Worm (Caenorhabditis elegans) whole organism, L1 larva: ENCODE results near the gene tag-325.

ENCODE experiments used
- C34B4.2 ChIP-seq: sonication (generic microtip); optimal IDR thresholded peaks from 2 replicates; lab custom pipeline; 2017; ENCODE audit warnings: mild to moderate bottlenecking, missing genetic modification characterization, missing compliant biosample characterization
- Y116A8C.19 ChIP-seq: sonication (generic microtip); optimal IDR thresholded peaks from 2 replicates; lab custom pipeline; 2016; ENCODE audit warnings: missing compliant biosample characterization, missing genetic modification characterization, borderline replicate concordance
- alr-1 ChIP-seq: fragments of 200-800 bp; sonication (Bioruptor generic); optimal IDR thresholded peaks from 2 replicates; lab custom pipeline; 2018; ENCODE audit warnings: borderline replicate concordance, mild to moderate bottlenecking, missing genetic modification characterization, missing compliant biosample characterization
- ceh-88 ChIP-seq: fragments of 200-800 bp; sonication (Bioruptor generic); IDR thresholded peaks from 2 replicates; pipeline ENCODE4 v1.3.6; 2022; ENCODE audit warnings: missing genetic modification characterization, missing compliant biosample characterization
- ces-1 ChIP-seq: fragments of 150-350 bp; optimal IDR thresholded peaks from 2 replicates; lab custom pipeline; 2014; ENCODE audit warnings: missing biosample characterization, missing genetic modification reagents, missing genetic modification characterization
- dsc-1 ChIP-seq: sonication (generic microtip); optimal IDR thresholded peaks from 2 replicates; lab custom pipeline; 2016; ENCODE audit warnings: mild to moderate bottlenecking, missing genetic modification characterization, missing compliant biosample characterization
- efl-1 ChIP-seq, 4 experiments: fragments of 150-350 bp; optimal IDR thresholded peaks in 3 of 4; peaks in 1 of 4; 1 replicate in 1 of 4; 2 replicates in 3 of 4; lab custom pipeline; 2014; ENCODE audit warnings: missing biosample characterization in 2 of 4, missing genetic modification characterization in 2 of 4, missing genetic modification reagents in 2 of 4
- egl-13 ChIP-seq: sonication (generic microtip); optimal IDR thresholded peaks from 2 replicates; lab custom pipeline; 2016; ENCODE audit warnings: missing genotype, missing genetic modification reagents, missing genetic modification characterization, missing compliant biosample characterization
- egl-27 ChIP-seq, 2 experiments: fragments of 150-350 bp in 1 of 2; sonication (generic microtip); optimal IDR thresholded peaks; 3 replicates each; lab custom pipeline; 2017 to 2018; ENCODE audit warnings: missing biosample characterization in 2 of 2, missing genetic modification characterization in 2 of 2, missing genetic modification reagents in 2 of 2
- elt-2 ChIP-seq: sonication (generic microtip); optimal IDR thresholded peaks from 2 replicates; lab custom pipeline; 2016; ENCODE audit warnings: missing genetic modification characterization, mild to moderate bottlenecking, inconsistent platforms, missing compliant biosample characterization, missing genetic modification reagents
- elt-3 ChIP-seq, 6 experiments: fragments of 150-350 bp in 1 of 6; sonication (generic microtip); optimal IDR thresholded peaks; 2 replicates each; lab custom pipeline; 2017 to 2018; ENCODE audit warnings: missing biosample characterization in 6 of 6, missing genetic modification characterization in 6 of 6, inconsistent platforms in 1 of 6
- fkh-10 ChIP-seq: sonication (generic microtip); optimal IDR thresholded peaks from 2 replicates; lab custom pipeline; 2017; ENCODE audit warnings: missing biosample characterization, missing genetic modification reagents, missing genetic modification characterization
- irx-1 ChIP-seq: sonication (generic microtip); optimal IDR thresholded peaks from 2 replicates; lab custom pipeline; 2016; ENCODE audit warnings: missing genetic modification characterization, missing compliant biosample characterization
- isw-1 ChIP-seq: fragments of 200-800 bp; sonication (Bioruptor generic); IDR thresholded peaks from 2 replicates; pipeline ENCODE4 v1.3.6; 2022; ENCODE audit warnings: missing genetic modification characterization, missing compliant biosample characterization
- jun-1 ChIP-seq: fragments of 150-350 bp; optimal IDR thresholded peaks from 2 replicates; lab custom pipeline; 2014; ENCODE audit warnings: missing biosample characterization, missing genetic modification reagents, missing genetic modification characterization
- lin-14 ChIP-seq: fragments of 200-800 bp; sonication (Bioruptor generic); optimal IDR thresholded peaks from 2 replicates; lab custom pipeline; 2018; ENCODE audit warnings: mild to moderate bottlenecking, missing genetic modification characterization, moderate library complexity, missing compliant biosample characterization
- lin-15B ChIP-seq: fragments of 150-350 bp; sonication (generic microtip); optimal IDR thresholded peaks from 3 replicates; lab custom pipeline; 2014; ENCODE audit warnings: missing biosample characterization, missing genetic modification characterization
- lin-35 ChIP-seq, 2 experiments: fragments of 150-350 bp; optimal IDR thresholded peaks; 2 replicates each; lab custom pipeline; 2014; ENCODE audit warnings: missing biosample characterization in 2 of 2, missing genetic modification characterization in 2 of 2, missing genetic modification reagents in 2 of 2
- lsy-2 ChIP-seq, 2 experiments: fragments of 150-350 bp; optimal IDR thresholded peaks; 2 replicates each; lab custom pipeline; 2014; ENCODE audit warnings: missing biosample characterization in 2 of 2, missing genetic modification characterization in 2 of 2
- nhr-11 ChIP-seq: fragments of 150-350 bp; optimal IDR thresholded peaks from 2 replicates; lab custom pipeline; 2014; ENCODE audit warnings: missing biosample characterization, missing genetic modification characterization
- nhr-12 ChIP-seq: sonication (generic microtip); optimal IDR thresholded peaks from 2 replicates; lab custom pipeline; 2017; ENCODE audit warnings: missing biosample characterization, missing genetic modification characterization
- nhr-20 ChIP-seq: sonication (generic microtip); optimal IDR thresholded peaks from 2 replicates; lab custom pipeline; 2016; ENCODE audit warnings: mild to moderate bottlenecking, missing genetic modification characterization, missing compliant biosample characterization
- nhr-237 ChIP-seq: fragments of 150-350 bp; optimal IDR thresholded peaks from 2 replicates; lab custom pipeline; 2014; ENCODE audit warnings: missing biosample characterization, missing genetic modification characterization
- nhr-28 ChIP-seq: fragments of 150-350 bp; optimal IDR thresholded peaks from 2 replicates; lab custom pipeline; 2014; ENCODE audit warnings: missing biosample characterization, missing genetic modification characterization
- nhr-77 ChIP-seq: fragments of 150-350 bp; optimal IDR thresholded peaks from 2 replicates; lab custom pipeline; 2014; ENCODE audit warnings: missing biosample characterization, missing genetic modification characterization
- nhr-84 ChIP-seq: sonication (generic microtip); optimal IDR thresholded peaks from 2 replicates; lab custom pipeline; 2017; ENCODE audit warnings: missing biosample characterization, missing genetic modification characterization
- nhr-85 ChIP-seq: sonication (generic microtip); peaks from one replicate; lab custom pipeline; 2016; ENCODE audit warnings: missing genetic modification characterization, inconsistent platforms, missing compliant biosample characterization
- nhr-90 ChIP-seq: sonication (generic microtip); optimal IDR thresholded peaks from 2 replicates; lab custom pipeline; 2016; ENCODE audit warnings: mild to moderate bottlenecking, missing genetic modification characterization, missing compliant biosample characterization; ENCODE audit not compliant: poor library complexity
- pag-3 ChIP-seq: sonication (generic microtip); optimal IDR thresholded peaks from 2 replicates; lab custom pipeline; 2017; ENCODE audit warnings: missing genetic modification characterization, mild to moderate bottlenecking, missing compliant biosample characterization, antibody characterized with exemption, borderline replicate concordance; ENCODE audit not compliant: insufficient read depth
- pax-3 ChIP-seq: fragments of 200-800 bp; sonication (Bioruptor generic); optimal IDR thresholded peaks from 2 replicates; lab custom pipeline; 2018; ENCODE audit warnings: mild to moderate bottlenecking, missing genetic modification characterization, moderate library complexity, missing compliant biosample characterization
- pqm-1 ChIP-seq: sonication (generic microtip); optimal IDR thresholded peaks from 3 replicates; lab custom pipeline; 2017; ENCODE audit warnings: missing biosample characterization, missing genetic modification characterization
- skn-1 ChIP-seq: fragments of 150-350 bp; optimal IDR thresholded peaks from 2 replicates; lab custom pipeline; 2014; ENCODE audit warnings: missing biosample characterization, missing genetic modification characterization
- snu-23 ChIP-seq: sonication (generic microtip); optimal IDR thresholded peaks from 2 replicates; lab custom pipeline; 2016; ENCODE audit warnings: missing genetic modification characterization, missing compliant biosample characterization
- sox-4 ChIP-seq: sonication (generic microtip); optimal IDR thresholded peaks from 2 replicates; lab custom pipeline; 2016; ENCODE audit warnings: missing genetic modification characterization, missing compliant biosample characterization
- sptf-1 ChIP-seq: fragments of 150-350 bp; optimal IDR thresholded peaks from 2 replicates; lab custom pipeline; 2014; ENCODE audit warnings: missing biosample characterization, missing genetic modification characterization
- sup-37 ChIP-seq: fragments of 200-800 bp; sonication (Bioruptor generic); optimal IDR thresholded peaks from 2 replicates; lab custom pipeline; 2018; ENCODE audit warnings: mild to moderate bottlenecking, missing genetic modification characterization, missing compliant biosample characterization
- swsn-7 ChIP-seq: sonication (generic microtip); optimal IDR thresholded peaks from 2 replicates; lab custom pipeline; 2016; ENCODE audit warnings: missing genetic modification characterization, missing compliant biosample characterization
- tbx-2 ChIP-seq: sonication (generic microtip); optimal IDR thresholded peaks from 2 replicates; lab custom pipeline; 2016; ENCODE audit warnings: missing genetic modification characterization, missing compliant biosample characterization
- unc-130 ChIP-seq: fragments of 150-350 bp; optimal IDR thresholded peaks from 2 replicates; lab custom pipeline; 2017; ENCODE audit warnings: missing biosample characterization, missing genetic modification characterization, inconsistent platforms
- unc-62 ChIP-seq: fragments of 150-350 bp; optimal IDR thresholded peaks from 2 replicates; lab custom pipeline; 2014; ENCODE audit warnings: missing biosample characterization, missing genetic modification reagents, missing genetic modification characterization

Gene tag-325

DNA sequence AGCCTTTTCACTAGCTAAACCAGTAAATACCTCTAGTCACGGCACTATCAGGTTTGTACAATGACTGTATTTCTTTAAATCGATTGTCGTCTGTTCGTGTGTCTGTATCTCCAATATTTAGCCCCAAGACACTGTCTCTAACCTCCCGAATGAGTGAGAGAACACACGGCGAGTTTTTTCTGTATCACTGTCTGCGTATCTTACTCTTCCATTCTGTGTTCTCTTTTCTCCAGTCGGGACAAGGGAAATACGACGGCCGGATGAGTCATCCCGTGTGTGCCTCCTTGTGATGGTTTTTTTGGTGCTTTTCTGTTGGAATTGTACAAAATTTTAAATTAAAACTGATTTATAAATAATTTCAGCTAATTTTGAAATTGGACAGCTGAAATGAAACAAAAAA, 597 bp upstream of the tag-325 start (continued):
- TF ChIP-seq nhr-237 = peak; percentile 5
- TF ChIP-seq, all 84 proteins: peak for 33

DNA sequence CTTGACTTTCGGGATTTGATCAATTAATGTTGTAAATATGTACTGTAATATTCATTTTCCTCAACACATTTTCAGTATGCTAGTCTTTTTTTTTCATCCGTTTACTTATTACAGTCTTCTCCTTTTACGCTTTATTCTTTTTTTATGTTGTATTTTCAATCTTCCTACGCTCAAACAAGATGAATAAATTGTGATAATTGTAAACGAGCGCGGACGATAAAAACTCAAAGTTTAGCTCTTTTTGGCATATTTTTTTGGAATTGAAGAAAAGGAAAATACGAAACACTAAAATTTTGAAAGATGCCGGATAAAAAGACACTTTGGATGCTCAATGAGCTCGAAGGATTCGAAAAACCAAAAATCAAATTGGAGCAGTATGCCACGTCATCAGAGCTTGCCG, 6.1 kb downstream of the tag-325 start, which contains the start of gene metl-5:
Gene metl-5, plus strand, starts transcription at position 301 of the 400 bp plus-strand sequence.
- TF ChIP-seq unc-62 (GFP tag; lab: Kevin White, UChicago) = no peak
- TF ChIP-seq nhr-85 = no peak
- TF ChIP-seq nhr-90 (tag; lab: Kevin White, UChicago) = no peak
- TF ChIP-seq ceh-88 (GFP tag; lab: Robert Waterston, UW) = no peak
- TF ChIP-seq snu-23 (GFP tag; lab: Kevin White, UChicago) = no peak
- TF ChIP-seq pqm-1 (tag; lab: Kevin White, UChicago) = no peak
- no peak for TF ChIP-seq skn-1
- TF ChIP-seq pag-3 = no peak
- TF ChIP-seq, all 84 proteins: peak for 0

DNA sequence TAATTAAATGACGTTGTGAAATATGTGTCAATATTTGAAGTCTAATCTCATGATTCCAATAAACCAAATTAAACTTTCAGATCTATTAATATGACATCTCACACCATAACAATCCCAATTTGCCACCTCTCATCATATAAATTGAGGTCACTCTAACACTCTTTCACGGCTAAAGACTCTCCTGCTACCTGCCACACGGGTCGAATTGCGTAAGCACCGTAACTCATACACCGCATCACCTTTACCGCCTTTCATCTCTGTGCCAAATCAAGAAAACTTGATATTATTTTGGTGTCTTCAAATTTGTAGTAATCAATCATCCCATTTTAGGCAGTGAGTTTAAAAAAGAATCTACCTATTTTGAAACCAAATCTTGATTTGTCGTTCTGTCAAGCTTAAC, 9.7 kb downstream of the tag-325 start:
- TF ChIP-seq nhr-12 (tag; lab: Kevin White, UChicago) = no peak
- TF ChIP-seq isw-1 (GFP tag; lab: Robert Waterston, UW) = no peak
- TF ChIP-seq, all 84 proteins: peak for 0

DNA sequence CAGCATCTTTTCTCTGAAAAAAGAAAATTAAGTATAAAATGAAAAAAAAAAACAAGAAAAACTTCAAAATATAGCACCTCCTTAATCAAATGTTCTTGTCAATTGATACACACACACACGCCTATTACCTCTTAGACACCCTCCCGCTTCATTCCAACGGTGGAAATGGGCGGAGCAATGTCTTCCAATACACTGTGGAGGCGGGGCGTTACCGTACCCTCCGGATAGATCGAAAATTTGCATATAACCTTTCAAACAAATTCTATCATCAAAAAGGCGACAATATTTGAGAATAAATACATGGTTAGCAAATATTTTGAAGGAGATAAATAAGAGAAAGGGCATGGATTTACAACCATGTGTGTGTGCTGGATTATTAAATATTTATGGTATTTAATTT, 11.5 kb downstream of the tag-325 start:
- no peak for TF ChIP-seq efl-1 (optimal IDR thresholded peaks at IDR 0.05; lab: Kevin White, UChicago)
- no peak for TF ChIP-seq efl-1 (GFP tag; optimal IDR thresholded peaks at IDR 0.05 in 1 of 2; lab: Kevin White, UChicago)
- TF ChIP-seq lsy-2 (tag; optimal IDR thresholded peaks at IDR 0.05; lab: Kevin White, UChicago) = peak in 1 of 2 experiments; percentile 51
- TF ChIP-seq lin-35 (GFP tag; optimal IDR thresholded peaks at IDR 0.05; lab: Kevin White, UChicago) = no peak

DNA sequence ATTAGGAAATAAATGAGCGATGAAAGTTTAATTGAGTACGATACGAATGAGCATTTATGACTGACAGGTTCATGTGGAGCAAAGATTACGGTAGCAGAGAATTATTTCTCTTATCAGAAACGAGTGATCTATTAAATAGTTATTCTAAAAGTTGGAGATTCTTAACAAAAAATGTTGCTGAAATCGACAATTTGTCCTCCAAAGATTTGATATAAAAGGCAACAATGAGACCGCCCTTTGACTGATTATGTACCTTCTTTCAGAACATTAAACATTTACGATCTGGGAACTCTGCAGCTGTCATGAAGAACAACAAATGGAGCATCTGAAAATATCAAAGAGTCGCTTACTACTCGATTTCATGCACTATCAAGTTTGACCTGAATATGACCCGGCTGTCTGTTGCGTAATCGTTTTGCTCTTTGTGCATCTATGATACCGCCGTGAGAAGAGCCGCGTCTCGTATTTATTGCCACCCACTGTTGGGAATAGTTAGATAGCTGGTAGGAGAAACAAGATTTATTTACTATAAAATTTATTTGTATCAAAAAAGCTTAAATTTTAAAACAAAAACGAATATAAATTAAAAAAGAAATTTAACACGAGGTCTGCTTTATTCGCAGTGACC, 13.0 kb downstream of the tag-325 start, which contains the start of gene pal-1:
Gene pal-1, minus strand, starts transcription at position 51 of the 628 bp plus-strand sequence.
- TF ChIP-seq nhr-12 (tag; lab: Kevin White, UChicago) (no peak), tbx-2 (tag; lab: Kevin White, UChicago) (no peak), snu-23 (GFP tag; lab: Kevin White, UChicago) (no peak), lin-14 (GFP tag; lab: Kevin White, UChicago) (no peak), lin-15B (tag; lab: Kevin White, UChicago) (no peak), jun-1 (no peak), isw-1 (GFP tag; lab: Robert Waterston, UW) (no peak), alr-1 (no peak), elt-3 (tag; optimal IDR thresholded peaks at IDR 0.05; lab: Kevin White, UChicago) (no peak), pax-3 (no peak), lsy-2 (tag; optimal IDR thresholded peaks at IDR 0.05; lab: Kevin White, UChicago) (no peak), nhr-84 (tag; lab: Kevin White, UChicago) (no peak), nhr-11 (tag; lab: Kevin White, UChicago) (no peak), nhr-77 (no peak), pqm-1 (tag; lab: Kevin White, UChicago) (no peak), elt-2 (tag; lab: Kevin White, UChicago) (no peak), fkh-10 (no peak)

DNA sequence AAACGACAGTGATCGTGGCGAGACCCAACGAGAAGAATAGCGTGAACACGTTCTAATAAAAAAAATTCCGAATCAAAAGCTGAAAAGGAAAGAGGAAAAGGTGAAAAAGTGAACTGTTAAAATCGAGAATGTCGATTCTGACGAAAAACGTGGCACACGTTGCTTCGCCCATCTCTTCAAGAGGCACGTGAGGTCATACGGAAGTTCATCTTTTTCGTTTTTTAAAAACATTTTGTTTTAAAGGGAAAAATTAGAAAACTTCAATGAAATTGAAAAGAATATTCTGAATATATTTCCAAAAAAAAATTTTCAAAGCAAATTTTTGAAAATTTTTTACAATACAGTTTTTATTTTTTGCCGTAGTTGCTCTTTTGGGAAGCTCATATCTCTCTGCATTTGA, 14.6 kb downstream of the tag-325 start, which contains the start of gene C38D4.7:
Gene C38D4.7, minus strand, starts transcription at position 101 of the 400 bp plus-strand sequence.
- TF ChIP-seq egl-27 (tag; optimal IDR thresholded peaks at IDR 0.05; lab: Kevin White, UChicago) (no peak), swsn-7 (tag; lab: Kevin White, UChicago) (no peak), fkh-10 (no peak), sup-37 (GFP tag; lab: Kevin White, UChicago) (no peak), nhr-20 (tag; lab: Kevin White, UChicago) (no peak), nhr-77 (no peak), irx-1 (tag; lab: Kevin White, UChicago) (no peak), ces-1 (GFP tag; lab: Kevin White, UChicago) (no peak), sptf-1 (tag; lab: Kevin White, UChicago) (no peak), lin-14 (GFP tag; lab: Kevin White, UChicago) (no peak), C34B4.2 (tag; lab: Kevin White, UChicago) (no peak), nhr-237 (no peak), Y116A8C.19 (tag; lab: Kevin White, UChicago) (no peak), nhr-28 (tag; lab: Kevin White, UChicago) (no peak), pax-3 (no peak), egl-13 (no peak), dsc-1 (no peak), lin-35 (GFP tag; optimal IDR thresholded peaks at IDR 0.05; lab: Kevin White, UChicago) (no peak), unc-130 (tag; lab: Kevin White, UChicago) (no peak), sox-4 (tag; lab: Kevin White, UChicago) (no peak)
